Fruit fly (Drosophila melanogaster): ENCODE data around the gene Atg4b.

The Atg4b gene

DNA sequence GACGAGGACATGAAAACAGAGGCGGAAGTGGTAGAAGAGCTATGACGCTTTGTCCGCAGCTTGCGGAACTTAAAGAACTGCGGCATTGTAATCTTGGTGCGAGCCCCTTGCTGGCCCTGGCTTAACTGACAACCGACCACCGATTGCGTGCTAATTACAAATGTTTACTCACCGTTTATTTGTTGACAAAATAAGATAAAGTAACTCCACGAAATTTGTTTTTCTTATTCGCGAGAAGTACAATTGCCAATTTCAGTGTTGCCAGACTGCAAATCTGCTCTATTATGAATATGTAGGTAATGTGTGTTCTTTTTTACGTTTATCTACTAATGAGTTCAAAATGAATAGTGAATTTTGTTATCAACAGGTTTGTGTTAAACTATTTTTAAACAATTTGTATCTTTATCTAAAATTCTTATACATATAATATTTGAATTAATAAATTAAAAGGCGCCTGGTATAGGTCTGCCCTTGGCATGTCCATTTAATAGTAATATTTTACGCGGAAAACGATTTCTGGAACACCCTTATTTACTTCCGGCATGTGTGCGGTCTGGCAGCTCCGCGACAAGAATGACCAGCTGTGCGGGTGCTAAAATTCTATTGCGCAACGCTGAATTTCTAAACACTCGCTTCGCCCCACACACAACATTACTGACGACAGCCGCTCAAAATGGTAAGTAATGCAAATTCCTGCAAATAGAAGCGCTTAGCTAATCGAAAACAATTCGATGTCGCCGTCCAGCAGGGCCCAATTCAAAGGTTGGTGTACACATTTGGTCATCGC lies at the start of gene Atg4b, which contains the start of gene Hibch (continued):
- TF ChIP-seq ato (GFP tag; IDR thresholded peaks at IDR 0.05; ENCODE audit: partially characterized antibody) (peak; percentile 58; the same call in 1 of the 2 replicates), sug (tag; optimal IDR thresholded peaks at IDR 0.05) (peak; percentile 93), CG17829 (tag; optimal IDR thresholded peaks at IDR 0.05) (peak; percentile 91), CG10147 (GFP tag; optimal IDR thresholded peaks at IDR 0.05) (peak; percentile 85), CG18619 (GFP tag; optimal IDR thresholded peaks at IDR 0.05) (peak; percentile 87), Gug (GFP tag; IDR thresholded peaks at IDR 0.05) (peak; percentile 81), Nf-YB (GFP tag; optimal IDR thresholded peaks at IDR 0.05) (peak; percentile 67), inv (GFP tag; IDR thresholded peaks at IDR 0.05; ENCODE audit: partially characterized antibody) (no peak), eyg (GFP tag; optimal IDR thresholded peaks at IDR 0.05) (no peak), dmrt99B (tag; optimal IDR thresholded peaks at IDR 0.05) (no peak), ATbp (GFP tag; optimal IDR thresholded peaks at IDR 0.05) (peak; percentile 59), CG17328 (GFP tag; IDR thresholded peaks at IDR 0.05) (no peak; the same call in 1 of the 2 replicates), CG4404 (GFP tag; IDR thresholded peaks at IDR 0.05) (peak; percentile 87), CG5180 (GFP tag; optimal IDR thresholded peaks at IDR 0.05) (no peak), tgo (GFP tag; IDR thresholded peaks at IDR 0.05) (peak; percentile 72), hb (GFP tag; IDR thresholded peaks at IDR 0.05; ENCODE audit: partially characterized antibody) (no peak), Adf1 (GFP tag; IDR thresholded peaks at IDR 0.05) (peak; percentile 43; the same call in 1 of the 2 replicates), croc (GFP tag; conservative IDR thresholded peaks at IDR 0.05) (peak; percentile 69; the same call in 2 of the 3 replicates), E2f2 (GFP tag; IDR thresholded peaks at IDR 0.05) (peak; percentile 60), schlank (tag; optimal IDR thresholded peaks at IDR 0.05) (peak; percentile 18), pum (GFP tag; optimal IDR thresholded peaks at IDR 0.05) (peak; percentile 9), tll (GFP tag; optimal IDR thresholded peaks at IDR 0.05) (peak in 1 of 2 experiments; percentile 10), lilli (GFP tag; optimal IDR thresholded peaks at IDR 0.05) (peak; percentile 74), sens (GFP tag) (peak; percentile 3), CG14965 (GFP tag; optimal IDR thresholded peaks at IDR 0.05; ENCODE audit: borderline replicate concordance) (no peak), CG12104 (GFP tag; optimal IDR thresholded peaks at IDR 0.05) (peak; percentile 79), CG12391 (tag; optimal IDR thresholded peaks at IDR 0.05) (peak; percentile 90), MESR4 (GFP tag; optimal IDR thresholded peaks at IDR 0.05) (peak; percentile 79), Fer2 (tag; optimal IDR thresholded peaks at IDR 0.05) (peak; percentile 86), Eip74EF (GFP tag; optimal IDR thresholded peaks at IDR 0.05) (no peak), CG17912 (GFP tag; optimal IDR thresholded peaks at IDR 0.05) (no peak), CG12659 (GFP tag; optimal IDR thresholded peaks at IDR 0.05) (peak; percentile 94), unc-4 (GFP tag; IDR thresholded peaks at IDR 0.05; ENCODE audit: partially characterized antibody) (no peak), ranshi (GFP tag; IDR thresholded peaks at IDR 0.05) (peak; percentile 77), Lhr (GFP tag; optimal IDR thresholded peaks at IDR 0.05) (peak; percentile 43), mld (GFP tag; IDR thresholded peaks at IDR 0.05; ENCODE audit: partially characterized antibody) (no peak), Asciz (GFP tag; optimal IDR thresholded peaks at IDR 0.05) (no peak), Kr (GFP tag; optimal IDR thresholded peaks at IDR 0.05) (no peak), Camta (GFP tag; optimal IDR thresholded peaks at IDR 0.05) (no peak), zf30C (GFP tag; optimal IDR thresholded peaks at IDR 0.05) (no peak), zfh2 (GFP tag; optimal IDR thresholded peaks at IDR 0.05) (peak; percentile 69), CG18599 (GFP tag; optimal IDR thresholded peaks at IDR 0.05) (peak; percentile 91), sens-2 (GFP tag; IDR thresholded peaks at IDR 0.05) (0 out of 2 replicates have a peak, but pooled peaks have one; percentile 26), CG10959 (GFP tag; IDR thresholded peaks at IDR 0.05) (peak; percentile 65), pnt (GFP tag; optimal IDR thresholded peaks at IDR 0.05) (peak; percentile 41), Med (GFP tag) (peak; percentile 70), Sin3A (optimal IDR thresholded peaks at IDR 0.05) (no peak), chm (GFP tag; IDR thresholded peaks at IDR 0.05) (0 out of 2 replicates have a peak, but pooled peaks have one; percentile 42)
